Fruit fly (Drosophila melanogaster): ENCODE measurements around the gene CG33700.

The CG33700 gene

dm6 chr3L:9465652-9466244 is 59.6 kb downstream of the CG33700 start (continued):
- TF ChIP-seq pros (GFP tag; optimal IDR thresholded peaks at IDR 0.05) (peak; percentile 48), slp2 (GFP tag; optimal IDR thresholded peaks at IDR 0.05) (no peak), Deaf1 (tag; optimal IDR thresholded peaks at IDR 0.05) (peak; percentile 5), tna (GFP tag; IDR thresholded peaks at IDR 0.05; ENCODE audit: partially characterized antibody) (0 out of 2 replicates have a peak, but pooled peaks have one; percentile 21), shn (GFP tag; optimal IDR thresholded peaks at IDR 0.05) (no peak), dpn (GFP tag; optimal IDR thresholded peaks at IDR 0.05) (no peak), Doc2 (GFP tag; IDR thresholded peaks at IDR 0.05) (no peak), CG2120 (GFP tag; optimal IDR thresholded peaks at IDR 0.05) (no peak), CG17568 (GFP tag; optimal IDR thresholded peaks at IDR 0.05) (no peak), ssp (GFP tag; IDR thresholded peaks at IDR 0.05) (no peak), CG33557 (GFP tag; optimal IDR thresholded peaks at IDR 0.05) (peak; percentile 1), nerfin-1 (tag; optimal IDR thresholded peaks at IDR 0.05) (no peak), knrl (GFP tag; IDR thresholded peaks at IDR 0.05; ENCODE audit: partially characterized antibody) (no peak), Sry-β (GFP tag; optimal IDR thresholded peaks at IDR 0.05) (no peak), sug (tag; optimal IDR thresholded peaks at IDR 0.05) (peak; percentile 76), org-1 (GFP tag; optimal IDR thresholded peaks at IDR 0.05) (no peak), CG10366 (GFP tag; IDR thresholded peaks at IDR 0.05) (no peak), lab (GFP tag; optimal IDR thresholded peaks at IDR 0.05) (peak; percentile 9), phol (tag; optimal IDR thresholded peaks at IDR 0.05) (peak; percentile 5), CrebB (tag; optimal IDR thresholded peaks at IDR 0.05) (peak; percentile 22), Med (GFP tag) (peak; percentile 86), lbe (GFP tag; optimal IDR thresholded peaks at IDR 0.05) (no peak), ftz-f1 (GFP tag; optimal IDR thresholded peaks at IDR 0.05) (no peak), chinmo (GFP tag; IDR thresholded peaks at IDR 0.05; ENCODE audit: partially characterized antibody) (0 out of 4 replicates have a peak, but pooled peaks have one; percentile 40), CG18599 (GFP tag; optimal IDR thresholded peaks at IDR 0.05) (peak; percentile 16), CG1792 (GFP tag; optimal IDR thresholded peaks at IDR 0.05) (no peak), Nf-YB (GFP tag; optimal IDR thresholded peaks at IDR 0.05) (no peak), Trl (optimal IDR thresholded peaks at IDR 0.05) (peak; percentile 83 to 84), Trl (GFP tag; optimal IDR thresholded peaks at IDR 0.05) (no peak), Ets65A (GFP tag) (peak; percentile 76), Hey (tag; optimal IDR thresholded peaks at IDR 0.05) (peak; percentile 30), kni (GFP tag; optimal IDR thresholded peaks at IDR 0.05) (peak; percentile 71), Jarid2 (GFP tag; optimal IDR thresholded peaks at IDR 0.05) (peak; percentile 13), CG13624 (GFP tag; optimal IDR thresholded peaks at IDR 0.05) (no peak), CG42726 (GFP tag; IDR thresholded peaks at IDR 0.05; ENCODE audit: partially characterized antibody) (0 out of 2 replicates have a peak, but pooled peaks have one; percentile 36), Dad (GFP tag; optimal IDR thresholded peaks at IDR 0.05) (no peak), CG12299 (tag; optimal IDR thresholded peaks at IDR 0.05) (no peak), abd-A (tag; optimal IDR thresholded peaks at IDR 0.05) (peak; percentile 99), CG13894 (tag; optimal IDR thresholded peaks at IDR 0.05) (peak; percentile 49), Side (GFP tag; optimal IDR thresholded peaks at IDR 0.05) (peak; percentile 1), cg (GFP tag; optimal IDR thresholded peaks at IDR 0.05) (peak; percentile 88), Usf (GFP tag; optimal IDR thresholded peaks at IDR 0.05) (no peak), sd (tag; optimal IDR thresholded peaks at IDR 0.05) (peak; percentile 51), Rx (GFP tag; IDR thresholded peaks at IDR 0.05) (no peak), CHES-1-like (GFP tag; optimal IDR thresholded peaks at IDR 0.05) (no peak), trem (tag; optimal IDR thresholded peaks at IDR 0.05) (no peak), CG12155 (GFP tag; optimal IDR thresholded peaks at IDR 0.05) (no peak), CG8281 (tag; optimal IDR thresholded peaks at IDR 0.05) (peak; percentile 60), row (GFP tag; IDR thresholded peaks at IDR 0.05) (peak; percentile 13; the same call in 1 of the 3 replicates), Lpt (GFP tag; optimal IDR thresholded peaks at IDR 0.05) (no peak)

All from whole organism, embryonic.